Worm (Caenorhabditis elegans) whole organism, young adult: ENCODE results near the gene R160.10.

Experiments
- B0035.1 ChIP-seq: sonication (generic microtip); optimal IDR thresholded peaks from 2 replicates; lab custom pipeline; 2016; ENCODE audit warnings: missing genetic modification characterization, mild to moderate bottlenecking, missing compliant biosample characterization, missing genotype, missing genetic modification reagents
- B0336.3 ChIP-seq: fragments of 200-800 bp; sonication (Bioruptor generic); IDR thresholded peaks from 2 replicates; pipeline ENCODE4 v1.3.6; 2022; ENCODE audit warnings: missing genetic modification characterization, missing compliant biosample characterization
- C17E4.6 ChIP-seq: fragments of 200-800 bp; sonication (Bioruptor generic); IDR thresholded peaks from 2 replicates; pipeline ENCODE4 v1.3.6; 2022; ENCODE audit warnings: missing genetic modification reagents, missing genetic modification characterization, missing compliant biosample characterization
- F37B4.10 ChIP-seq: fragments of 200-800 bp; sonication (Bioruptor generic); IDR thresholded peaks from 2 replicates; pipeline ENCODE4 v1.3.6; 2022; ENCODE audit warnings: missing genetic modification characterization, missing compliant biosample characterization
- K11D2.4 ChIP-seq: fragments of 200-800 bp; sonication (Bioruptor generic); IDR thresholded peaks from 2 replicates; pipeline ENCODE4 v1.3.6; 2022; ENCODE audit warnings: missing genetic modification reagents, missing genetic modification characterization, missing compliant biosample characterization
- ama-1 ChIP-seq, 3 experiments: fragments of 150-350 bp in 1 of 3; sonication (generic microtip) in 2 of 3; optimal IDR thresholded peaks; 2 replicates each; lab custom pipeline; 2014 to 2018; ENCODE audit warnings: missing biosample characterization in 2 of 3, missing genetic modification characterization in 2 of 3, missing genetic modification reagents in 2 of 3
- athp-1 ChIP-seq: sonication (generic microtip); optimal IDR thresholded peaks from 2 replicates; lab custom pipeline; 2017; ENCODE audit warnings: mild to moderate bottlenecking, missing genetic modification characterization, missing compliant biosample characterization
- ccch-3 ChIP-seq: fragments of 200-800 bp; sonication (Bioruptor generic); optimal IDR thresholded peaks from 2 replicates; lab custom pipeline; 2018; ENCODE audit warnings: mild to moderate bottlenecking, missing genetic modification characterization, missing compliant biosample characterization
- ceh-27 ChIP-seq: fragments of 200-800 bp; sonication (Bioruptor generic); optimal IDR thresholded peaks from 2 replicates; lab custom pipeline; 2018; ENCODE audit warnings: mild to moderate bottlenecking, missing genetic modification characterization, moderate library complexity, missing compliant biosample characterization
- ceh-58 ChIP-seq: fragments of 200-800 bp; sonication (Bioruptor generic); IDR thresholded peaks from 2 replicates; pipeline ENCODE4 v1.3.6; 2022; ENCODE audit warnings: missing genetic modification characterization, missing compliant biosample characterization
- ceh-79 ChIP-seq: sonication (generic microtip); optimal IDR thresholded peaks from 2 replicates; lab custom pipeline; 2017; ENCODE audit warnings: mild to moderate bottlenecking, missing genetic modification characterization, missing compliant biosample characterization
- ceh-91 ChIP-seq: fragments of 200-800 bp; sonication (Bioruptor generic); IDR thresholded peaks from 2 replicates; pipeline ENCODE4 v1.3.6; 2022; ENCODE audit warnings: missing genetic modification reagents, missing genetic modification characterization, missing compliant biosample characterization
- efl-1 ChIP-seq: fragments of 150-350 bp; optimal IDR thresholded peaks from 2 replicates; lab custom pipeline; 2014; ENCODE audit warnings: missing biosample characterization, missing genetic modification reagents, missing genetic modification characterization
- egl-18 ChIP-seq: fragments of 200-800 bp; sonication (Bioruptor generic); IDR thresholded peaks from 2 replicates; pipeline ENCODE4 v1.3.6; 2022; ENCODE audit warnings: missing genetic modification reagents, missing genetic modification characterization, missing compliant biosample characterization
- egl-44 ChIP-seq: fragments of 200-800 bp; sonication (Bioruptor generic); IDR thresholded peaks from 2 replicates; pipeline ENCODE4 v1.3.6; 2022; ENCODE audit warnings: missing genetic modification reagents, missing genetic modification characterization, missing compliant biosample characterization
- ets-4 ChIP-seq: fragments of 200-800 bp; sonication (Bioruptor generic); optimal IDR thresholded peaks from 2 replicates; lab custom pipeline; 2018; ENCODE audit warnings: mild to moderate bottlenecking, missing genetic modification characterization, missing compliant biosample characterization
- him-1 ChIP-seq: sonication (generic microtip); optimal IDR thresholded peaks from 2 replicates; lab custom pipeline; 2016; ENCODE audit warnings: missing genotype, missing genetic modification reagents, missing genetic modification characterization, missing compliant biosample characterization
- hrde-1 ChIP-seq: sonication (generic microtip); optimal IDR thresholded peaks from 2 replicates; lab custom pipeline; 2016; ENCODE audit warnings: missing genetic modification characterization, mild to moderate bottlenecking, missing compliant biosample characterization, moderate library complexity, missing genotype, missing genetic modification reagents, borderline replicate concordance
- lag-1 ChIP-seq: fragments of 200-800 bp; sonication (Bioruptor generic); IDR thresholded peaks from 2 replicates; pipeline ENCODE4 v1.3.6; 2022; ENCODE audit warnings: missing genetic modification reagents, missing genetic modification characterization, missing compliant biosample characterization
- let-526 ChIP-seq: fragments of 200-800 bp; sonication (Bioruptor generic); IDR thresholded peaks from 2 replicates; pipeline ENCODE4 v1.3.6; 2022; ENCODE audit warnings: missing genetic modification reagents, missing genetic modification characterization, missing compliant biosample characterization
- let-607 ChIP-seq, 2 experiments: fragments of 200-800 bp in 1 of 2; sonication (Bioruptor generic) in 1 of 2; sonication (generic microtip) in 1 of 2; optimal IDR thresholded peaks; 2 replicates each; lab custom pipeline; 2016 to 2018; ENCODE audit warnings: mild to moderate bottlenecking in 2 of 2, missing compliant biosample characterization in 2 of 2, missing genetic modification characterization in 2 of 2, moderate library complexity in 2 of 2, missing genotype in 1 of 2
- lir-1 ChIP-seq: fragments of 200-800 bp; sonication (Bioruptor generic); conservative IDR thresholded peaks from 2 replicates; pipeline ENCODE4 v1.3.6; 2022; ENCODE audit warnings: missing genetic modification reagents, missing genetic modification characterization, missing compliant biosample characterization
- madf-8 ChIP-seq: fragments of 200-800 bp; sonication (Bioruptor generic); conservative IDR thresholded peaks from 2 replicates; pipeline ENCODE4 v1.3.6; 2022; ENCODE audit warnings: missing genetic modification reagents, missing genetic modification characterization, missing compliant biosample characterization
- mes-4 ChIP-seq: sonication (generic microtip); optimal IDR thresholded peaks from 2 replicates; lab custom pipeline; 2016; ENCODE audit warnings: missing genotype, missing genetic modification characterization, missing compliant biosample characterization
- nhr-120 ChIP-seq: fragments of 200-800 bp; sonication (Bioruptor generic); IDR thresholded peaks from 2 replicates; pipeline ENCODE4 v1.3.6; 2022; ENCODE audit warnings: missing genetic modification characterization, missing compliant biosample characterization
- nhr-179 ChIP-seq: sonication (generic microtip); optimal IDR thresholded peaks from 2 replicates; lab custom pipeline; 2016; ENCODE audit warnings: mild to moderate bottlenecking, missing genetic modification characterization, missing compliant biosample characterization
- nhr-80 ChIP-seq: sonication (generic microtip); optimal IDR thresholded peaks from 2 replicates; lab custom pipeline; 2016; ENCODE audit warnings: missing genetic modification characterization, missing compliant biosample characterization
- pbrm-1 ChIP-seq: fragments of 200-800 bp; sonication (Bioruptor generic); IDR thresholded peaks from 2 replicates; pipeline ENCODE4 v1.3.6; 2022; ENCODE audit warnings: missing genetic modification reagents, missing genetic modification characterization, missing compliant biosample characterization
- pha-4 ChIP-seq: fragments of 150-350 bp; sonication (generic microtip); optimal IDR thresholded peaks from 2 replicates; lab custom pipeline; 2014; ENCODE audit warnings: missing biosample characterization, missing genetic modification reagents, missing genetic modification characterization
- snpc-1.1 ChIP-seq: sonication (generic microtip); optimal IDR thresholded peaks from 2 replicates; lab custom pipeline; 2017; ENCODE audit warnings: missing genetic modification characterization, mild to moderate bottlenecking, missing compliant biosample characterization, antibody characterized with exemption, moderate library complexity, missing genotype, missing genetic modification reagents; ENCODE audit not compliant: insufficient read depth
- snpc-3.4 ChIP-seq: sonication (generic microtip); optimal IDR thresholded peaks from 2 replicates; lab custom pipeline; 2017; ENCODE audit warnings: missing genetic modification characterization, mild to moderate bottlenecking, missing compliant biosample characterization, antibody characterized with exemption, moderate library complexity, missing genotype, missing genetic modification reagents
- somi-1 ChIP-seq: fragments of 200-800 bp; sonication (Bioruptor generic); optimal IDR thresholded peaks from 2 replicates; lab custom pipeline; 2018; ENCODE audit warnings: mild to moderate bottlenecking, missing genetic modification characterization, missing compliant biosample characterization
- unc-62 ChIP-seq: fragments of 150-350 bp; optimal IDR thresholded peaks from 2 replicates; lab custom pipeline; 2014; ENCODE audit warnings: missing biosample characterization, missing genetic modification reagents, missing genetic modification characterization
- ztf-18 ChIP-seq: sonication (generic microtip); optimal IDR thresholded peaks from 2 replicates; lab custom pipeline; 2016; ENCODE audit warnings: missing genotype, mild to moderate bottlenecking, missing genetic modification characterization, missing compliant biosample characterization
- ztf-22 ChIP-seq: fragments of 200-800 bp; sonication (Bioruptor generic); optimal IDR thresholded peaks from 2 replicates; lab custom pipeline; 2018; ENCODE audit warnings: mild to moderate bottlenecking, missing genetic modification characterization, moderate library complexity, missing compliant biosample characterization
- ztf-26 ChIP-seq: sonication (generic microtip); optimal IDR thresholded peaks from 2 replicates; lab custom pipeline; 2017; ENCODE audit warnings: missing genetic modification characterization, missing compliant biosample characterization

R160.10 gene

ce11 chrX:4364877-4365276 lies 2.4 kb downstream of the R160.10 start, which contains the start of gene F14H12.8:
Gene F14H12.8, minus strand, starts transcription at chrX:4364977.
- no peak for TF ChIP-seq madf-8 (GFP tag; lab: Robert Waterston, UW)
- TF ChIP-seq ceh-91 (GFP tag; lab: Robert Waterston, UW), result no peak
- no peak for TF ChIP-seq K11D2.4 (GFP tag; lab: Robert Waterston, UW)
- TF ChIP-seq nhr-120 (GFP tag; lab: Robert Waterston, UW), result no peak
- no peak for TF ChIP-seq ccch-3
- no peak for TF ChIP-seq pha-4 (tag; lab: Kevin White, UChicago)

ce11 chrX:4363200-4363599 lies 4.1 kb downstream of the R160.10 start, which contains the start of gene F14H12.17:
Gene F14H12.17, minus strand, starts transcription at chrX:4363300.
- TF ChIP-seq lir-1 (GFP tag; lab: Robert Waterston, UW), result no peak
- TF ChIP-seq ama-1 (optimal IDR thresholded peaks at IDR 0.05; lab: Kevin White, UChicago), result no peak
- no peak for TF ChIP-seq ama-1 (GFP tag; optimal IDR thresholded peaks at IDR 0.05; lab: Kevin White, UChicago)
- TF ChIP-seq lag-1, result no peak
- TF ChIP-seq ztf-26 (tag; lab: Kevin White, UChicago), result no peak

ce11 chrX:4362522-4362921 lies 4.8 kb downstream of the R160.10 start, which contains the start of gene F14H12.7:
Gene F14H12.7, minus strand, starts transcription at chrX:4362622.
- no peak for TF ChIP-seq madf-8 (GFP tag; lab: Robert Waterston, UW)
- TF ChIP-seq him-1 (tag; lab: Kevin White, UChicago), result no peak
- TF ChIP-seq ztf-22 (GFP tag; lab: Kevin White, UChicago), result no peak
- no peak for TF ChIP-seq F37B4.10

ce11 chrX:4359030-4359429 lies 8.3 kb downstream of the R160.10 start:
- TF ChIP-seq snpc-3.4 (tag; lab: Kevin White, UChicago), result no peak
- no peak for TF ChIP-seq egl-44 (GFP tag; lab: Robert Waterston, UW)
- peak; percentile 8 for TF ChIP-seq unc-62 (GFP tag; lab: Kevin White, UChicago)
- no peak for TF ChIP-seq pbrm-1 (GFP tag; lab: Robert Waterston, UW)
- TF ChIP-seq C17E4.6 (GFP tag; lab: Robert Waterston, UW), result no peak
- TF ChIP-seq nhr-80 (tag; lab: Kevin White, UChicago), result peak; percentile 58
- no peak for TF ChIP-seq ztf-18 (tag; lab: Kevin White, UChicago)
- TF ChIP-seq somi-1, result no peak

- no peak for TF ChIP-seq egl-18
- no peak for TF ChIP-seq B0336.3 (GFP tag; lab: Robert Waterston, UW)
- no peak for TF ChIP-seq snpc-1.1 (tag; lab: Kevin White, UChicago)
These were observed 9.8 kb downstream of the R160.10 start, which contains the start of gene F14H12.6 for ce11 chrX:4357467-4357866. Gene F14H12.6, minus strand, starts transcription at chrX:4357567.

ce11 chrX:4353318-4353717 lies 14.0 kb downstream of the R160.10 start, which contains the start of gene col-165:
Gene col-165, plus strand, starts transcription at chrX:4353618.
- TF ChIP-seq nhr-179 (tag; lab: Kevin White, UChicago) (no peak), ceh-27 (GFP tag; lab: Kevin White, UChicago) (no peak), ceh-58 (GFP tag; lab: Robert Waterston, UW) (no peak), let-607 (tag; optimal IDR thresholded peaks at IDR 0.05; lab: Kevin White, UChicago) (no peak), efl-1 (GFP tag; lab: Kevin White, UChicago) (no peak), hrde-1 (tag; lab: Kevin White, UChicago) (no peak), ets-4 (GFP tag; lab: Kevin White, UChicago) (no peak), ceh-79 (tag; lab: Kevin White, UChicago) (no peak), let-526 (no peak), B0035.1 (tag; lab: Kevin White, UChicago) (no peak), mes-4 (no peak), athp-1 (tag; lab: Kevin White, UChicago) (no peak)
